Fruit fly (Drosophila melanogaster): Measurements from ENCODE around the gene atk.

atk gene

dm6 chr3L:20452813-20453682, 11.6 kb downstream of the atk start, which contains the start of gene CG5199 (continued):
- TF ChIP-seq lov (optimal IDR thresholded peaks at IDR 0.05) (no peak), lov (GFP tag; IDR thresholded peaks at IDR 0.05) (no peak), CG17328 (GFP tag; IDR thresholded peaks at IDR 0.05) (no peak), inv (GFP tag; IDR thresholded peaks at IDR 0.05; ENCODE audit: partially characterized antibody) (peak; percentile 84), caup (GFP tag; optimal IDR thresholded peaks at IDR 0.05; ENCODE audit: severe bottlenecking) (peak; percentile 63), tap (tag; optimal IDR thresholded peaks at IDR 0.05) (peak; percentile 45), Lpt (GFP tag; optimal IDR thresholded peaks at IDR 0.05) (no peak), tgo (GFP tag; IDR thresholded peaks at IDR 0.05) (peak; percentile 72), CG12299 (tag; optimal IDR thresholded peaks at IDR 0.05) (peak; percentile 45), CG6689 (GFP tag; IDR thresholded peaks at IDR 0.05) (peak; percentile 66), abd-A (tag; optimal IDR thresholded peaks at IDR 0.05) (no peak), lbe (GFP tag; optimal IDR thresholded peaks at IDR 0.05) (peak; percentile 1), slou (GFP tag; optimal IDR thresholded peaks at IDR 0.05) (peak; percentile 42), jing (GFP tag; optimal IDR thresholded peaks at IDR 0.05) (no peak), Neu2 (GFP tag; optimal IDR thresholded peaks at IDR 0.05; ENCODE audit: borderline replicate concordance) (no peak), eve (GFP tag; optimal IDR thresholded peaks at IDR 0.05) (no peak), phol (tag; optimal IDR thresholded peaks at IDR 0.05) (peak; percentile 85), row (GFP tag; IDR thresholded peaks at IDR 0.05) (peak; percentile 80), CG7745 (tag; optimal IDR thresholded peaks at IDR 0.05) (no peak), Ssrp (tag; optimal IDR thresholded peaks at IDR 0.05) (peak; percentile 81), unpg (GFP tag; optimal IDR thresholded peaks at IDR 0.05) (peak; percentile 66), Gsc (GFP tag; IDR thresholded peaks at IDR 0.05) (no peak), sima (GFP tag; optimal IDR thresholded peaks at IDR 0.05) (no peak), E2f1 (GFP tag; IDR thresholded peaks at IDR 0.05) (peak; percentile 64), sc (optimal IDR thresholded peaks at IDR 0.05) (no peak), sc (GFP tag; optimal IDR thresholded peaks at IDR 0.05) (peak; percentile 51), CG2875 (GFP tag; optimal IDR thresholded peaks at IDR 0.05) (peak; percentile 43), al (GFP tag; IDR thresholded peaks at IDR 0.05) (0 out of 2 replicates have a peak, but pooled peaks have one; percentile 11), HLHmδ (GFP tag; optimal IDR thresholded peaks at IDR 0.05) (no peak), Usf (GFP tag; optimal IDR thresholded peaks at IDR 0.05) (peak; percentile 55), CG12219 (GFP tag; optimal IDR thresholded peaks at IDR 0.05) (no peak), B-H2 (GFP tag; optimal IDR thresholded peaks at IDR 0.05) (peak; percentile 54), CG4404 (GFP tag; IDR thresholded peaks at IDR 0.05) (peak; percentile 69; the same call in 1 of the 2 replicates), fd3F (GFP tag; optimal IDR thresholded peaks at IDR 0.05) (peak; percentile 55), bbx (GFP tag; IDR thresholded peaks at IDR 0.05; ENCODE audit: partially characterized antibody) (peak; percentile 67), luna (GFP tag; optimal IDR thresholded peaks at IDR 0.05) (no peak), CG31365 (tag; optimal IDR thresholded peaks at IDR 0.05) (no peak), CG11696 (GFP tag; IDR thresholded peaks at IDR 0.05) (no peak), Hr51 (GFP tag; optimal IDR thresholded peaks at IDR 0.05) (peak; percentile 0 to 65), CG13894 (tag; optimal IDR thresholded peaks at IDR 0.05) (no peak), CG6272 (GFP tag; IDR thresholded peaks at IDR 0.05) (peak; percentile 78), CG12155 (GFP tag; optimal IDR thresholded peaks at IDR 0.05) (peak; percentile 58), Elba2 (GFP tag; optimal IDR thresholded peaks at IDR 0.05) (no peak), CG10147 (GFP tag; optimal IDR thresholded peaks at IDR 0.05) (no peak), oc (tag; optimal IDR thresholded peaks at IDR 0.05) (no peak), Pdp1 (GFP tag; optimal IDR thresholded peaks at IDR 0.05) (peak in 1 of 2 experiments; percentile 56), BEAF-32 (GFP tag; optimal IDR thresholded peaks at IDR 0.05) (peak; percentile 82), CG8388 (GFP tag; optimal IDR thresholded peaks at IDR 0.05) (peak; percentile 74)
